Fruit fly (Drosophila melanogaster) whole organism, embryonic: ENCODE measurements around the gene Fie.

Source experiments
- Ada2b ChIP-seq: fragments of 200-800 bp; sonication (Bioruptor generic); IDR thresholded peaks from 2 replicates; pipeline ENCODE4 v1.3.6; 2022; ENCODE audit warnings: missing biosample characterization, missing genetic modification characterization
- Adf1 ChIP-seq: fragments of 200-800 bp; sonication (Bioruptor generic); IDR thresholded peaks from 2 replicates; pipeline ENCODE4 v1.3.6; 2022; ENCODE audit warnings: missing biosample characterization, missing genetic modification characterization
- CG10147 ChIP-seq: fragments of 200-800 bp; sonication (Bioruptor generic); optimal IDR thresholded peaks from 2 replicates; lab custom pipeline; 2019; ENCODE audit warnings: missing biosample characterization, mild to moderate bottlenecking, missing genetic modification characterization, moderate library complexity
- CG12299 ChIP-seq: fragments of 200-800 bp; sonication (Bioruptor generic); optimal IDR thresholded peaks from 2 replicates; lab custom pipeline; 2018; ENCODE audit warnings: missing biosample characterization, mild to moderate bottlenecking, missing genetic modification characterization
- CG13123 ChIP-seq: fragments of 200-800 bp; sonication (Bioruptor generic); optimal IDR thresholded peaks from 2 replicates; lab custom pipeline; 2016; ENCODE audit warnings: missing biosample characterization, missing genetic modification characterization
- CG13287 ChIP-seq: fragments of 200-800 bp; sonication (Bioruptor generic); IDR thresholded peaks from 2 replicates; pipeline ENCODE4 v1.3.6; 2022; ENCODE audit warnings: missing biosample characterization, missing genetic modification characterization; ENCODE audit not compliant: partially characterized antibody
- CG17612 ChIP-seq: fragments of 200-800 bp; sonication (Bioruptor generic); IDR thresholded peaks from 2 replicates; pipeline ENCODE4 v1.3.6; 2022; ENCODE audit warnings: missing biosample characterization, missing genetic modification characterization
- CG1832 ChIP-seq: fragments of 200-800 bp; sonication (Bioruptor generic); optimal IDR thresholded peaks from 2 replicates; lab custom pipeline; 2017; ENCODE audit warnings: missing biosample characterization, mild to moderate bottlenecking, missing genetic modification characterization, inconsistent platforms
- CG18599 ChIP-seq: fragments of 200-800 bp; sonication (Bioruptor generic); optimal IDR thresholded peaks from 3 replicates; lab custom pipeline; 2017; ENCODE audit warnings: missing biosample characterization, missing genetic modification characterization, mild to moderate bottlenecking, moderate library complexity, missing genetic modification reagents
- CG18619 ChIP-seq: fragments of 200-800 bp; sonication (Bioruptor generic); optimal IDR thresholded peaks from 3 replicates; lab custom pipeline; 2017; ENCODE audit warnings: missing biosample characterization, mild to moderate bottlenecking, missing genetic modification characterization
- CG30020 ChIP-seq: fragments of 200-800 bp; optimal IDR thresholded peaks from 2 replicates; lab custom pipeline; 2019; ENCODE audit warnings: missing biosample characterization, mild to moderate bottlenecking, missing genetic modification characterization, moderate library complexity
- CG31388 ChIP-seq: fragments of 200-800 bp; sonication (Bioruptor generic); optimal IDR thresholded peaks from 2 replicates; lab custom pipeline; 2016; ENCODE audit warnings: missing biosample characterization, missing genetic modification characterization
- CG4424 ChIP-seq: fragments of 200-800 bp; sonication (Bioruptor generic); optimal IDR thresholded peaks from 3 replicates; lab custom pipeline; 2016; ENCODE audit warnings: missing biosample characterization, missing genetic modification characterization
- CG8281 ChIP-seq: fragments of 200-800 bp; sonication (Bioruptor generic); optimal IDR thresholded peaks from 2 replicates; lab custom pipeline; 2018; ENCODE audit warnings: missing biosample characterization, mild to moderate bottlenecking, missing genetic modification characterization, moderate library complexity
- CG8388 ChIP-seq: fragments of 200-800 bp; sonication (Bioruptor generic); optimal IDR thresholded peaks from 2 replicates; lab custom pipeline; 2019; ENCODE audit warnings: missing biosample characterization, mild to moderate bottlenecking, missing genetic modification characterization, moderate library complexity
- Chrac-16 ChIP-seq: fragments of 200-800 bp; sonication (Bioruptor generic); optimal IDR thresholded peaks from 3 replicates; lab custom pipeline; 2016; ENCODE audit warnings: missing biosample characterization, missing genetic modification characterization
- Dad ChIP-seq: fragments of 200-800 bp; sonication (Bioruptor generic); optimal IDR thresholded peaks from 3 replicates; lab custom pipeline; 2016; ENCODE audit warnings: missing biosample characterization, missing genetic modification characterization
- Doc3 ChIP-seq: fragments of 200-800 bp; sonication (Bioruptor generic); IDR thresholded peaks from 3 replicates; pipeline ENCODE4 v1.3.6; 2022; ENCODE audit warnings: missing biosample characterization, missing genetic modification characterization; ENCODE audit not compliant: partially characterized antibody
- Dp ChIP-seq: fragments of 200-800 bp; sonication (Bioruptor generic); optimal IDR thresholded peaks from 2 replicates; lab custom pipeline; 2018; ENCODE audit warnings: missing biosample characterization, mild to moderate bottlenecking, missing genetic modification characterization, moderate library complexity
- Gsc ChIP-seq: fragments of 200-800 bp; sonication (Bioruptor generic); IDR thresholded peaks from 2 replicates; pipeline ENCODE4 v1.3.6; 2022; ENCODE audit warnings: missing biosample characterization, missing genetic modification characterization
- HLH3B ChIP-seq: fragments of 200-800 bp; sonication (Bioruptor generic); IDR thresholded peaks from 2 replicates; pipeline ENCODE4 v1.3.6; 2022; ENCODE audit warnings: missing biosample characterization, missing genetic modification characterization
- Hand ChIP-seq: fragments of 200-800 bp; sonication (Bioruptor generic); optimal IDR thresholded peaks from 2 replicates; lab custom pipeline; 2017; ENCODE audit warnings: mild to moderate bottlenecking, missing biosample characterization, missing genetic modification reagents, missing genetic modification characterization
- HmgD ChIP-seq: fragments of 200-800 bp; sonication (Bioruptor generic); optimal IDR thresholded peaks from 3 replicates; lab custom pipeline; 2016; ENCODE audit warnings: missing biosample characterization, missing genetic modification characterization
- HmgZ ChIP-seq: fragments of 200-800 bp; sonication (Bioruptor generic); optimal IDR thresholded peaks from 2 replicates; lab custom pipeline; 2018; ENCODE audit warnings: missing biosample characterization, mild to moderate bottlenecking, missing genetic modification characterization
- NFAT ChIP-seq: fragments of 200-800 bp; sonication (Bioruptor generic); IDR thresholded peaks from 2 replicates; pipeline ENCODE4 v1.3.6; 2022; ENCODE audit warnings: missing biosample characterization, missing genetic modification characterization
- Six4 ChIP-seq: fragments of 200-800 bp; sonication (Bioruptor generic); optimal IDR thresholded peaks from 2 replicates; lab custom pipeline; 2016; ENCODE audit warnings: missing biosample characterization, missing genetic modification characterization
- Taf1 ChIP-seq: fragments of 200-800 bp; sonication (Bioruptor generic); IDR thresholded peaks from 2 replicates; pipeline ENCODE4 v1.3.6; 2022; ENCODE audit warnings: missing biosample characterization, missing genetic modification characterization
- Xrp1 ChIP-seq: fragments of 200-800 bp; sonication (Bioruptor generic); IDR thresholded peaks from 2 replicates; pipeline ENCODE4 v1.3.6; 2022; ENCODE audit warnings: missing biosample characterization, missing genetic modification characterization
- YL-1 ChIP-seq: fragments of 200-800 bp; sonication (Bioruptor generic); optimal IDR thresholded peaks from 3 replicates; lab custom pipeline; 2017; ENCODE audit warnings: missing biosample characterization, mild to moderate bottlenecking, missing genetic modification characterization
- br ChIP-seq: fragments of >200 bp; optimal IDR thresholded peaks from 2 replicates; lab custom pipeline; 2017
- caup ChIP-seq: fragments of 200-800 bp; sonication (Bioruptor generic); optimal IDR thresholded peaks from 3 replicates; lab custom pipeline; 2017; ENCODE audit warnings: missing biosample characterization, mild to moderate bottlenecking, missing genetic modification characterization, moderate library complexity; ENCODE audit not compliant: severe bottlenecking
- chm ChIP-seq: fragments of 200-800 bp; sonication (Bioruptor generic); IDR thresholded peaks from 2 replicates; pipeline ENCODE4 v1.3.6; 2022; ENCODE audit warnings: missing biosample characterization, missing genetic modification characterization
- chn ChIP-seq: fragments of 200-800 bp; sonication (Bioruptor generic); optimal IDR thresholded peaks from 2 replicates; lab custom pipeline; 2016; ENCODE audit warnings: missing biosample characterization, missing genetic modification characterization
- croc ChIP-seq: fragments of 200-800 bp; sonication (Bioruptor generic); conservative IDR thresholded peaks from 3 replicates; pipeline ENCODE4 v1.3.6; 2022; ENCODE audit warnings: missing biosample characterization, missing genetic modification characterization
- dimm ChIP-seq: fragments of 200-800 bp; sonication (Bioruptor generic); IDR thresholded peaks from 2 replicates; pipeline ENCODE4 v1.3.6; 2022; ENCODE audit warnings: missing biosample characterization, missing genetic modification characterization
- dm ChIP-seq: fragments of 200-800 bp; sonication (Bioruptor generic); optimal IDR thresholded peaks from 3 replicates; lab custom pipeline; 2016; ENCODE audit warnings: missing biosample characterization, missing genetic modification characterization
- esg ChIP-seq: fragments of 200-800 bp; sonication (Bioruptor generic); conservative IDR thresholded peaks from 2 replicates; pipeline ENCODE4 v1.3.6; 2022; ENCODE audit warnings: missing biosample characterization, missing genetic modification characterization
- fd3F ChIP-seq: fragments of 200-800 bp; sonication (Bioruptor generic); optimal IDR thresholded peaks from 2 replicates; lab custom pipeline; 2018; ENCODE audit warnings: missing biosample characterization, mild to moderate bottlenecking, missing genetic modification characterization, moderate library complexity
- fd96Cb ChIP-seq: fragments of 200-800 bp; sonication (Bioruptor generic); optimal IDR thresholded peaks from 2 replicates; lab custom pipeline; 2018; ENCODE audit warnings: missing biosample characterization, mild to moderate bottlenecking, missing genetic modification characterization, moderate library complexity
- gce ChIP-seq: fragments of 200-800 bp; sonication (Bioruptor generic); IDR thresholded peaks from 3 replicates; pipeline ENCODE4 v1.3.6; 2022; ENCODE audit warnings: missing biosample characterization, missing genetic modification characterization
- lov ChIP-seq, 2 experiments: fragments of 200-800 bp in 1 of 2; fragments of >200 bp in 1 of 2; sonication (Bioruptor generic) in 1 of 2; IDR thresholded peaks in 1 of 2; optimal IDR thresholded peaks in 1 of 2; 2 replicates in 1 of 2; 3 replicates in 1 of 2; pipeline versions ENCODE4 v1.3.6 to Lab custom; 2017 to 2022; ENCODE audit warnings: missing biosample characterization in 1 of 2, missing genetic modification characterization in 1 of 2
- mam ChIP-seq: fragments of 200-800 bp; sonication (Bioruptor generic); optimal IDR thresholded peaks from 3 replicates; lab custom pipeline; 2016; ENCODE audit warnings: missing biosample characterization, missing genetic modification characterization
- mirr ChIP-seq: fragments of 200-800 bp; sonication (Bioruptor generic); optimal IDR thresholded peaks from 3 replicates; lab custom pipeline; 2018; ENCODE audit warnings: missing biosample characterization, mild to moderate bottlenecking, missing genetic modification characterization
- oc ChIP-seq: fragments of 200-800 bp; sonication (Bioruptor generic); optimal IDR thresholded peaks from 2 replicates; lab custom pipeline; 2018; ENCODE audit warnings: missing biosample characterization, mild to moderate bottlenecking, missing genetic modification characterization, moderate library complexity
- pan ChIP-seq, 4 experiments: fragments of >200 bp in 3 of 4; fragments of 200-800 bp in 1 of 4; sonication (Bioruptor generic) in 1 of 4; optimal IDR thresholded peaks in 3 of 4; IDR thresholded peaks in 1 of 4; 2 replicates each; pipeline versions ENCODE4 v1.3.6 to Lab custom; 2017 to 2022; ENCODE audit warnings: missing biosample characterization in 2 of 4, missing genetic modification characterization in 2 of 4, mixed read lengths in 1 of 4
- run ChIP-seq: fragments of 200-800 bp; sonication (Bioruptor generic); optimal IDR thresholded peaks from 3 replicates; lab custom pipeline; 2018; ENCODE audit warnings: missing biosample characterization, mild to moderate bottlenecking, missing genetic modification characterization
- stwl ChIP-seq: fragments of 200-800 bp; sonication (Bioruptor generic); optimal IDR thresholded peaks from 3 replicates; lab custom pipeline; 2018; ENCODE audit warnings: missing biosample characterization, mild to moderate bottlenecking, missing genetic modification characterization, moderate library complexity
- tap ChIP-seq: fragments of 200-800 bp; optimal IDR thresholded peaks from 3 replicates; lab custom pipeline; 2019; ENCODE audit warnings: missing biosample characterization, mild to moderate bottlenecking, missing genetic modification characterization, moderate library complexity
- vvl ChIP-seq: fragments of 200-800 bp; sonication (Bioruptor generic); IDR thresholded peaks from 2 replicates; pipeline ENCODE4 v1.3.6; 2022; ENCODE audit warnings: missing biosample characterization, missing genetic modification characterization
- z ChIP-seq: fragments of 200-800 bp; sonication (Bioruptor generic); IDR thresholded peaks from 3 replicates; pipeline ENCODE4 v1.3.6; 2022; ENCODE audit warnings: missing biosample characterization, missing genetic modification characterization

Gene Fie

dm6 chr3L:3892154-3892624 is at the start of gene Fie (continued):
- TF ChIP-seq Doc3 (no peak), vvl (peak; percentile 35; the same call in 1 of the 2 replicates), CG31388 (no peak), Ada2b (GFP tag; lab: Robert Waterston, UW) (no peak), CG10147 (peak; percentile 82), CG13123 (GFP tag; lab: Kevin White, UChicago) (no peak), CG1832 (GFP tag; lab: Kevin White, UChicago) (no peak), br (lab: Kevin White, UChicago) (no peak), CG18599 (GFP tag; lab: Kevin White, UChicago) (peak; percentile 89), Chrac-16 (GFP tag; lab: Kevin White, UChicago) (no peak), lov (optimal IDR thresholded peaks at IDR 0.05; lab: Kevin White, UChicago) (no peak), lov (GFP tag; IDR thresholded peaks at IDR 0.05; lab: Robert Waterston, UW) (no peak), Xrp1 (GFP tag; lab: Robert Waterston, UW) (peak; percentile 58), pan (optimal IDR thresholded peaks at IDR 0.05; lab: Kevin White, UChicago) (no peak), pan (GFP tag; optimal IDR thresholded peaks at IDR 0.05 in 1 of 2, IDR thresholded peaks at IDR 0.05 in 1 of 2) (peak in 1 of 2 experiments; percentile 41), fd96Cb (tag; lab: Kevin White, UChicago) (peak; percentile 54), z (no peak), dm (GFP tag; lab: Kevin White, UChicago) (no peak), tap (tag; lab: Kevin White, UChicago) (no peak), CG17612 (GFP tag; lab: Robert Waterston, UW) (no peak), CG12299 (no peak), Hand (GFP tag; lab: Kevin White, UChicago) (peak; percentile 84), CG18619 (GFP tag; lab: Kevin White, UChicago) (peak; percentile 79), CG8281 (no peak), Adf1 (GFP tag; lab: Robert Waterston, UW) (0 out of 2 replicates have a peak, but pooled peaks have one; percentile 17), Dad (GFP tag; lab: Kevin White, UChicago) (no peak), HmgZ (tag; lab: Kevin White, UChicago) (peak; percentile 43), gce (GFP tag; lab: Robert Waterston, UW) (no peak), CG4424 (peak; percentile 26), Taf1 (GFP tag; lab: Robert Waterston, UW) (no peak), Six4 (GFP tag; lab: Kevin White, UChicago) (no peak), NFAT (GFP tag; lab: Robert Waterston, UW) (no peak), CG13287 (GFP tag; lab: Robert Waterston, UW) (no peak), YL-1 (GFP tag; lab: Kevin White, UChicago) (no peak), stwl (no peak), oc (tag; lab: Kevin White, UChicago) (no peak), esg (no peak), croc (GFP tag; lab: Robert Waterston, UW) (0 out of 3 replicates have a peak, but pooled peaks have one; percentile 18), CG8388 (GFP tag; lab: Kevin White, UChicago) (peak; percentile 40), CG30020 (no peak), Gsc (GFP tag; lab: Robert Waterston, UW) (no peak), run (tag; lab: Kevin White, UChicago) (peak; percentile 22), mam (GFP tag; lab: Kevin White, UChicago) (peak; percentile 43), chm (GFP tag; lab: Robert Waterston, UW) (no peak; the same call in 1 of the 2 replicates), HmgD (no peak), fd3F (peak; percentile 57), mirr (GFP tag; lab: Kevin White, UChicago) (no peak), dimm (no peak), HLH3B (GFP tag; lab: Robert Waterston, UW) (no peak), chn (GFP tag; lab: Kevin White, UChicago) (peak; percentile 51), Dp (GFP tag; lab: Kevin White, UChicago) (no peak), caup (GFP tag; lab: Kevin White, UChicago) (peak; percentile 77)
